Worm (Caenorhabditis elegans) whole organism, L2 larva: Measurements from ENCODE around the gene F11E6.8.

ENCODE experiments used
- ama-1 ChIP-seq: fragments of 150-350 bp; optimal IDR thresholded peaks from 2 replicates; lab custom pipeline; 2018; ENCODE audit warnings: inconsistent platforms
- egl-27 ChIP-seq: sonication (generic microtip); optimal IDR thresholded peaks from 3 replicates; lab custom pipeline; 2017; ENCODE audit warnings: missing biosample characterization, missing genetic modification reagents, missing genetic modification characterization
- fos-1 ChIP-seq: fragments of 150-350 bp; optimal IDR thresholded peaks from 2 replicates; lab custom pipeline; 2014; ENCODE audit warnings: missing biosample characterization, missing genetic modification characterization
- skn-1 ChIP-seq: sonication (generic microtip); optimal IDR thresholded peaks from 2 replicates; lab custom pipeline; 2017; ENCODE audit warnings: missing biosample characterization, missing genetic modification characterization
- unc-39 ChIP-seq: fragments of 150-350 bp; optimal IDR thresholded peaks from 2 replicates; lab custom pipeline; 2014; ENCODE audit warnings: missing biosample characterization, missing genetic modification characterization
- unc-55 ChIP-seq: fragments of 150-350 bp; sonication (generic microtip); optimal IDR thresholded peaks from 3 replicates; lab custom pipeline; 2014; ENCODE audit warnings: missing biosample characterization, missing genetic modification reagents, missing genetic modification characterization
- zag-1 ChIP-seq: fragments of 150-350 bp; optimal IDR thresholded peaks from 2 replicates; lab custom pipeline; 2014; ENCODE audit warnings: missing biosample characterization, missing genetic modification characterization

DNA sequence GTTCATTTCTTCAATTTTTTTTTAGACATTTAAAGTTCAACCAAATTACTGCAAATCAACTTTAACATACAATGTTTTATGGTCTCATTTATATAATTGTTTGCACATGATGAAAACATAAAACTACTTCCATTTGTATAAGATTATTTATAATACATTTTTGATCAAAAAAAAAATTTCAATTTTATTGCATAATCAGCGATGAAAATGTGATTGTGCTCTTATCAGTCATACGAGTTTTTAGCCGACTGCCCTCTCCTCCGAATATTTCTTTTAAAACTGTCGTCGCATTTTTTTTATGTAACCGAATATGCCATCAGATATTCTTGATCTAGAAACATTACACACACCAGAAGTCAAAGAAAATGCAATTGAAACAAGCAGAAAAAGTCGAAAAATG lies 9.9 kb downstream of the F11E6.8 start, which contains the start of gene F08A7.1:
- TF ChIP-seq ama-1 (lab: Kevin White, UChicago) (no peak), egl-27 (tag; lab: Kevin White, UChicago) (no peak), skn-1 (tag; lab: Kevin White, UChicago) (no peak), unc-39 (tag; lab: Kevin White, UChicago) (no peak), unc-55 (GFP tag; lab: Kevin White, UChicago) (no peak), zag-1 (tag; lab: Kevin White, UChicago) (no peak), fos-1 (tag; lab: Kevin White, UChicago) (peak; percentile 36)
